Worm (Caenorhabditis elegans): ENCODE measurements around the gene htp-2.

The htp-2 gene

ce11 chrIV:6442016-6442618, 22.8 kb downstream of the htp-2 start:
- TF ChIP-seq him-1 (tag; optimal IDR thresholded peaks at IDR 0.05) = no peak
- no peak for TF ChIP-seq dao-5 (tag; optimal IDR thresholded peaks at IDR 0.05)
- TF ChIP-seq W03F9.2 (tag; optimal IDR thresholded peaks at IDR 0.05) = no peak

ce11 chrIV:6443018-6443417, 23.7 kb downstream of the htp-2 start:
- TF ChIP-seq W03F9.2 (tag; optimal IDR thresholded peaks at IDR 0.05) (no peak), him-1 (tag; optimal IDR thresholded peaks at IDR 0.05) (no peak), dao-5 (tag; optimal IDR thresholded peaks at IDR 0.05) (no peak)

- TF ChIP-seq W03F9.2 (tag; optimal IDR thresholded peaks at IDR 0.05) (no peak), dao-5 (tag; optimal IDR thresholded peaks at IDR 0.05) (no peak), him-1 (tag; optimal IDR thresholded peaks at IDR 0.05) (no peak)
These were observed 38.1 kb downstream of the htp-2 start, which contains the start of gene lgc-10 for ce11 chrIV:6457472-6457871. TSS of gene lgc-10 (minus strand) at chrIV:6457572.

ce11 chrIV:6460596-6460995, 41.3 kb downstream of the htp-2 start:
- TF ChIP-seq W03F9.2 (tag; optimal IDR thresholded peaks at IDR 0.05) (no peak), dao-5 (tag; optimal IDR thresholded peaks at IDR 0.05) (no peak), him-1 (tag; optimal IDR thresholded peaks at IDR 0.05) (no peak)

ce11 chrIV:6464005-6464404, 44.7 kb downstream of the htp-2 start, which contains the start of gene acr-25:
TSS of gene acr-25 (plus strand) at chrIV:6464305.
- no peak for TF ChIP-seq W03F9.2 (tag; optimal IDR thresholded peaks at IDR 0.05)
- no peak for TF ChIP-seq dao-5 (tag; optimal IDR thresholded peaks at IDR 0.05)
- TF ChIP-seq him-1 (tag; optimal IDR thresholded peaks at IDR 0.05) = no peak
